Fruit fly (Drosophila melanogaster): ENCODE data around the gene CG2614.
A peak's percentile ranks its signal among the peaks of the same experiment; 100 is the strongest.

CG2614 gene

dm6 chr2L:20671212-20671611, 15.0 kb downstream of the CG2614 start:
- TF ChIP-seq pan (optimal IDR thresholded peaks at IDR 0.05) (no peak), GATAd (GFP tag; optimal IDR thresholded peaks at IDR 0.05) (no peak), OdsH (GFP tag; optimal IDR thresholded peaks at IDR 0.05) (no peak)

dm6 chr2L:20673737-20674461, 17.7 kb downstream of the CG2614 start:
- no peak for TF ChIP-seq h (GFP tag; optimal IDR thresholded peaks at IDR 0.05)
- TF ChIP-seq dl (GFP tag; optimal IDR thresholded peaks at IDR 0.05; ENCODE audit: insufficient read depth in 1 of 2, partially characterized antibody in 2 of 2), result no peak

dm6 chr2L:20674718-20675117, 18.5 kb downstream of the CG2614 start:
- no peak for TF ChIP-seq foxo (GFP tag; optimal IDR thresholded peaks at IDR 0.05)
- no peak for TF ChIP-seq br (GFP tag; optimal IDR thresholded peaks at IDR 0.05)
- TF ChIP-seq Hr78 (GFP tag; optimal IDR thresholded peaks at IDR 0.05), result no peak
- TF ChIP-seq psq (GFP tag; optimal IDR thresholded peaks at IDR 0.05), result no peak
- no peak for TF ChIP-seq lola (GFP tag; optimal IDR thresholded peaks at IDR 0.05)
- TF ChIP-seq dmrt93B (GFP tag; optimal IDR thresholded peaks at IDR 0.05), result no peak
- TF ChIP-seq dl (GFP tag; optimal IDR thresholded peaks at IDR 0.05; ENCODE audit: insufficient read depth in 1 of 2, partially characterized antibody in 2 of 2), result no peak
- TF ChIP-seq Jra (GFP tag; optimal IDR thresholded peaks at IDR 0.05), result no peak
- TF ChIP-seq Dfd (GFP tag; optimal IDR thresholded peaks at IDR 0.05), result no peak
- TF ChIP-seq dsf (GFP tag; optimal IDR thresholded peaks at IDR 0.05; ENCODE audit: borderline replicate concordance), result no peak

dm6 chr2L:20675875-20676274, 19.6 kb downstream of the CG2614 start, which contains the start of the genes CG31678 and IKKepsilon:
Gene CG31678, minus strand, starts transcription at chr2L:20675941.
Gene IKKepsilon, plus strand, starts transcription at chr2L:20676045.
- no peak for TF ChIP-seq woc (GFP tag; optimal IDR thresholded peaks at IDR 0.05)
- no peak for TF ChIP-seq CG9705 (GFP tag; optimal IDR thresholded peaks at IDR 0.05)
- TF ChIP-seq rgr (GFP tag; optimal IDR thresholded peaks at IDR 0.05), result peak; percentile 74
- TF ChIP-seq dmrt93B (GFP tag; optimal IDR thresholded peaks at IDR 0.05), result no peak
- TF ChIP-seq br (GFP tag; optimal IDR thresholded peaks at IDR 0.05), result peak; percentile 8
- no peak for TF ChIP-seq Dif (GFP tag; optimal IDR thresholded peaks at IDR 0.05; ENCODE audit: partially characterized antibody)
- TF ChIP-seq sage (GFP tag; optimal IDR thresholded peaks at IDR 0.05), result no peak
- TF ChIP-seq Myc (optimal IDR thresholded peaks at IDR 0.05), result peak; percentile 50
- no peak for TF ChIP-seq Vsx2 (GFP tag; optimal IDR thresholded peaks at IDR 0.05; ENCODE audit: partially characterized antibody)
- no peak for TF ChIP-seq tai (GFP tag; optimal IDR thresholded peaks at IDR 0.05)
- peak; percentile 38 for TF ChIP-seq psq (GFP tag; optimal IDR thresholded peaks at IDR 0.05)
- TF ChIP-seq fru (GFP tag; optimal IDR thresholded peaks at IDR 0.05), result peak; percentile 33
- peak; percentile 29 for TF ChIP-seq Sp1 (GFP tag; optimal IDR thresholded peaks at IDR 0.05)
- peak in 1 of 2 experiments; percentile 57 for TF ChIP-seq foxo (GFP tag; optimal IDR thresholded peaks at IDR 0.05)
- peak; percentile 35 for TF ChIP-seq ey (GFP tag; optimal IDR thresholded peaks at IDR 0.05)
- no peak for TF ChIP-seq dl (GFP tag; optimal IDR thresholded peaks at IDR 0.05; ENCODE audit: insufficient read depth in 1 of 2, partially characterized antibody in 2 of 2)
- no peak for TF ChIP-seq N (GFP tag; optimal IDR thresholded peaks at IDR 0.05)
- peak; percentile 48 for TF ChIP-seq sv (GFP tag; optimal IDR thresholded peaks at IDR 0.05)
- TF ChIP-seq OdsH (GFP tag; optimal IDR thresholded peaks at IDR 0.05), result peak; percentile 36
- TF ChIP-seq Mio (GFP tag; optimal IDR thresholded peaks at IDR 0.05), result no peak
- peak; percentile 69 for TF ChIP-seq Hnf4 (GFP tag; optimal IDR thresholded peaks at IDR 0.05)
- TF ChIP-seq GATAd (GFP tag; optimal IDR thresholded peaks at IDR 0.05), result peak; percentile 18
- peak; percentile 46 for TF ChIP-seq HLH106 (tag; optimal IDR thresholded peaks at IDR 0.05)
- TF ChIP-seq h (GFP tag; optimal IDR thresholded peaks at IDR 0.05), result peak; percentile 65
- peak; percentile 25 for TF ChIP-seq Hr83 (GFP tag; optimal IDR thresholded peaks at IDR 0.05; ENCODE audit: poor library complexity, severe bottlenecking)

DNA sequence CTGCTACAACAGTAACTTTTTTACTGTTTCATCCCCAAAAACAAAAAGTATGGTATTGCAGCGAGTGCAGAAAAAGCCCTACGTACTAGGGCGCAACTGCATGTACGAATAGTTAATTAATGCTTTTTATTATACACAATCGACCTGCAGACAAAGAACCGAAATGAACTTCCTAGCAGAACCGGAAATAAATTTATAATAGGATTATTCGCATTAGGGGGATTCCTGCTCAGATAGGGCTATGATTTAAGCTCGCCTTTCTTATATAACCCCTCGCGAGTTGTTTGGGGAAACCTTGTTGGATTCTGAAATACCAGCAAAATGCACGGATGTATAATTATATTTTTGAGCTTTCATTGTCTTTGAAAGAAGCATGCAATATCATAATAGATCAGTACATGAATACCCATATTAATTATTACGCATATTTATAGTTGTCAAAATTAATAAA, 25.4 kb downstream of the CG2614 start, which contains the start of gene Cen:
Gene Cen, minus strand, starts transcription at position 199 of the 451 bp plus-strand sequence.
- peak; percentile 28 for TF ChIP-seq GATAd (GFP tag; optimal IDR thresholded peaks at IDR 0.05)
- peak; percentile 5 for TF ChIP-seq Hr83 (GFP tag; optimal IDR thresholded peaks at IDR 0.05; ENCODE audit: poor library complexity, severe bottlenecking)
- TF ChIP-seq foxo (GFP tag; optimal IDR thresholded peaks at IDR 0.05), result peak in 1 of 2 experiments; percentile 65
- TF ChIP-seq usp (GFP tag; optimal IDR thresholded peaks at IDR 0.05), result no peak
- TF ChIP-seq HLH106 (tag; optimal IDR thresholded peaks at IDR 0.05), result peak; percentile 50
- TF ChIP-seq psq (GFP tag; optimal IDR thresholded peaks at IDR 0.05), result peak; percentile 51
- TF ChIP-seq br (GFP tag; optimal IDR thresholded peaks at IDR 0.05), result no peak
- peak; percentile 55 for TF ChIP-seq rgr (GFP tag; optimal IDR thresholded peaks at IDR 0.05)
- TF ChIP-seq Dif (GFP tag; optimal IDR thresholded peaks at IDR 0.05; ENCODE audit: partially characterized antibody), result no peak
- no peak for TF ChIP-seq sv (GFP tag; optimal IDR thresholded peaks at IDR 0.05)
- peak; percentile 57 for TF ChIP-seq ey (GFP tag; optimal IDR thresholded peaks at IDR 0.05)
- peak; percentile 43 for TF ChIP-seq sage (GFP tag; optimal IDR thresholded peaks at IDR 0.05)
- no peak for TF ChIP-seq Rel (GFP tag; optimal IDR thresholded peaks at IDR 0.05)
- no peak for TF ChIP-seq Rel (tag; optimal IDR thresholded peaks at IDR 0.05)
- no peak for TF ChIP-seq CG32264 (GFP tag; optimal IDR thresholded peaks at IDR 0.05)
- TF ChIP-seq Jra (GFP tag; optimal IDR thresholded peaks at IDR 0.05), result peak; percentile 13
- no peak for TF ChIP-seq dl (GFP tag; optimal IDR thresholded peaks at IDR 0.05; ENCODE audit: insufficient read depth in 1 of 2, partially characterized antibody in 2 of 2)
- peak; percentile 57 for TF ChIP-seq Hnf4 (GFP tag; optimal IDR thresholded peaks at IDR 0.05)
- TF ChIP-seq Mio (GFP tag; optimal IDR thresholded peaks at IDR 0.05), result no peak
- no peak for TF ChIP-seq woc (GFP tag; optimal IDR thresholded peaks at IDR 0.05)
- no peak for TF ChIP-seq pan (optimal IDR thresholded peaks at IDR 0.05)

All from whole organism, wandering third instar larva.